Worm (Caenorhabditis elegans): ENCODE measurements around the gene sars-2.

The sars-2 gene

ce11 chrIV:4357296-4357695 is at the start of gene sars-2:
Gene sars-2, plus strand, starts transcription at chrIV:4357636.
- TF ChIP-seq C34F6.9 (tag; optimal IDR thresholded peaks at IDR 0.05) (peak; percentile 49), unc-55 (GFP tag; optimal IDR thresholded peaks at IDR 0.05) (peak; percentile 82), nhr-129 (tag; optimal IDR thresholded peaks at IDR 0.05) (peak; percentile 7), mab-5 (tag; optimal IDR thresholded peaks at IDR 0.05) (no peak), gmeb-1 (tag; optimal IDR thresholded peaks at IDR 0.05) (peak; percentile 93), lsy-2 (tag; optimal IDR thresholded peaks at IDR 0.05) (peak in 1 of 2 experiments; percentile 65)

ce11 chrIV:4316813-4317408 is 40.5 kb upstream of the sars-2 start, which contains the start of gene Y24D9B.1:
Gene Y24D9B.1, plus strand, starts transcription at chrIV:4317358.
- TF ChIP-seq nhr-77 (tag; optimal IDR thresholded peaks at IDR 0.05), result no peak
- no peak for TF ChIP-seq unc-62 (GFP tag; optimal IDR thresholded peaks at IDR 0.05)
- TF ChIP-seq fos-1 (tag; optimal IDR thresholded peaks at IDR 0.05), result no peak
- no peak for TF ChIP-seq ama-1 (optimal IDR thresholded peaks at IDR 0.05)
- no peak for TF ChIP-seq ceh-16 (tag; optimal IDR thresholded peaks at IDR 0.05)
- no peak for TF ChIP-seq crh-2 (tag; optimal IDR thresholded peaks at IDR 0.05)
- no peak for TF ChIP-seq nhr-21 (tag; optimal IDR thresholded peaks at IDR 0.05)
- no peak for TF ChIP-seq nhr-11 (tag; optimal IDR thresholded peaks at IDR 0.05)
- no peak for TF ChIP-seq unc-39 (tag; optimal IDR thresholded peaks at IDR 0.05)

- TF ChIP-seq nhr-6 (tag; optimal IDR thresholded peaks at IDR 0.05), result no peak
- no peak for TF ChIP-seq alr-1 (tag; optimal IDR thresholded peaks at IDR 0.05)
- no peak for TF ChIP-seq nhr-23 (tag; optimal IDR thresholded peaks at IDR 0.05)
- no peak for TF ChIP-seq unc-39 (tag; optimal IDR thresholded peaks at IDR 0.05)
- no peak for TF ChIP-seq nhr-77 (tag; optimal IDR thresholded peaks at IDR 0.05)
- TF ChIP-seq unc-55 (GFP tag; optimal IDR thresholded peaks at IDR 0.05), result no peak
- TF ChIP-seq lin-39 (tag; optimal IDR thresholded peaks at IDR 0.05), result no peak
- TF ChIP-seq ztf-4 (tag; optimal IDR thresholded peaks at IDR 0.05), result no peak
- no peak for TF ChIP-seq ZK546.5 (tag; optimal IDR thresholded peaks at IDR 0.05)
Measured at ce11 chrIV:4317638-4318037, 39.8 kb upstream of the sars-2 start.

- TF ChIP-seq Y55F3AM.14 (GFP tag; optimal IDR thresholded peaks at IDR 0.05), result no peak
- no peak for TF ChIP-seq ceh-82 (tag; optimal IDR thresholded peaks at IDR 0.05)
- TF ChIP-seq unc-55 (GFP tag; optimal IDR thresholded peaks at IDR 0.05), result no peak
- no peak for TF ChIP-seq nhr-21 (tag; optimal IDR thresholded peaks at IDR 0.05)
- no peak for TF ChIP-seq ceh-16 (tag; optimal IDR thresholded peaks at IDR 0.05)
- no peak for TF ChIP-seq nhr-10 (tag; optimal IDR thresholded peaks at IDR 0.05)
- TF ChIP-seq lin-13 (GFP tag; optimal IDR thresholded peaks at IDR 0.05), result no peak
Measured at ce11 chrIV:4318056-4318455, 39.4 kb upstream of the sars-2 start.

- TF ChIP-seq elt-3 (tag; optimal IDR thresholded peaks at IDR 0.05), result no peak
- no peak for TF ChIP-seq unc-39 (tag; optimal IDR thresholded peaks at IDR 0.05)
- TF ChIP-seq ceh-82 (tag; optimal IDR thresholded peaks at IDR 0.05), result no peak
- TF ChIP-seq lsy-2 (tag; optimal IDR thresholded peaks at IDR 0.05), result no peak
- no peak for TF ChIP-seq mdl-1 (tag; optimal IDR thresholded peaks at IDR 0.05)
- no peak for TF ChIP-seq ztf-4 (tag; optimal IDR thresholded peaks at IDR 0.05)
- no peak for TF ChIP-seq lin-39 (tag; optimal IDR thresholded peaks at IDR 0.05)
Measured at ce11 chrIV:4319473-4319872, 38.0 kb upstream of the sars-2 start.

ce11 chrIV:4326445-4326844 is 31.0 kb upstream of the sars-2 start, which contains the start of gene trpl-2:
Gene trpl-2, plus strand, starts transcription at chrIV:4326654.
- TF ChIP-seq sma-9 (GFP tag; optimal IDR thresholded peaks at IDR 0.05) (no peak), sma-9 (tag; optimal IDR thresholded peaks at IDR 0.05) (no peak), fos-1 (tag; optimal IDR thresholded peaks at IDR 0.05) (peak; percentile 75), ztf-11 (tag; optimal IDR thresholded peaks at IDR 0.05) (no peak), unc-39 (tag; optimal IDR thresholded peaks at IDR 0.05) (no peak), nhr-21 (tag; optimal IDR thresholded peaks at IDR 0.05) (no peak), lin-39 (tag; optimal IDR thresholded peaks at IDR 0.05) (no peak), alr-1 (tag; optimal IDR thresholded peaks at IDR 0.05) (no peak), ZK546.5 (tag; optimal IDR thresholded peaks at IDR 0.05) (no peak), lin-13 (GFP tag; optimal IDR thresholded peaks at IDR 0.05) (no peak)
